Fruit fly (Drosophila melanogaster): ENCODE results near the gene ghi.

- TF ChIP-seq Dll (optimal IDR thresholded peaks at IDR 0.05) (no peak), pan (optimal IDR thresholded peaks at IDR 0.05) (no peak), usp (GFP tag; optimal IDR thresholded peaks at IDR 0.05) (no peak), psq (optimal IDR thresholded peaks at IDR 0.05) (no peak), CG8478 (optimal IDR thresholded peaks at IDR 0.05) (no peak)
Measured at dm6 chr3L:9467267-9467666, 15.6 kb downstream of the ghi start.

Measured in whole organism.